Worm (Caenorhabditis elegans) whole organism, late embryonic: ENCODE measurements around the gene C07B5.3.

Experiments used
- C08G9.2 ChIP-seq: sonication (generic microtip); optimal IDR thresholded peaks from 2 replicates; lab custom pipeline; 2016; ENCODE audit warnings: mild to moderate bottlenecking, missing genetic modification characterization, moderate library complexity, missing compliant biosample characterization
- F13H6.1 ChIP-seq: sonication (generic microtip); optimal IDR thresholded peaks from 2 replicates; lab custom pipeline; 2016; ENCODE audit warnings: missing genetic modification characterization, missing compliant biosample characterization
- T23F11.4 ChIP-seq: fragments of 200-800 bp; sonication (Bioruptor generic); optimal IDR thresholded peaks from 2 replicates; lab custom pipeline; 2018; ENCODE audit warnings: mild to moderate bottlenecking, missing genetic modification characterization, missing compliant biosample characterization
- Y22D7AL.16 ChIP-seq: sonication (generic microtip); optimal IDR thresholded peaks from 2 replicates; lab custom pipeline; 2016; ENCODE audit warnings: missing genetic modification characterization, missing compliant biosample characterization
- ahr-1 ChIP-seq: sonication (generic microtip); optimal IDR thresholded peaks from 2 replicates; lab custom pipeline; 2016; ENCODE audit warnings: missing genetic modification characterization, missing compliant biosample characterization
- ama-1 ChIP-seq: fragments of 150-350 bp; optimal IDR thresholded peaks from 2 replicates; lab custom pipeline; 2014
- ceh-14 ChIP-seq: sonication (generic microtip); optimal IDR thresholded peaks from 2 replicates; lab custom pipeline; 2016; ENCODE audit warnings: missing genotype, missing genetic modification characterization, missing compliant biosample characterization
- ceh-18 ChIP-seq: sonication (generic microtip); optimal IDR thresholded peaks from 2 replicates; lab custom pipeline; 2016; ENCODE audit warnings: missing genetic modification characterization, missing compliant biosample characterization
- ceh-30 ChIP-seq: fragments of 150-350 bp; optimal IDR thresholded peaks from 2 replicates; lab custom pipeline; 2014; ENCODE audit warnings: missing biosample characterization, missing genetic modification characterization
- ceh-31 ChIP-seq: sonication (generic microtip); optimal IDR thresholded peaks from 2 replicates; lab custom pipeline; 2016; ENCODE audit warnings: missing genetic modification characterization, missing compliant biosample characterization
- ceh-34 ChIP-seq: sonication (generic microtip); optimal IDR thresholded peaks from 2 replicates; lab custom pipeline; 2016; ENCODE audit warnings: mild to moderate bottlenecking, missing genetic modification characterization, missing compliant biosample characterization
- ceh-48 ChIP-seq: sonication (generic microtip); optimal IDR thresholded peaks from 2 replicates; lab custom pipeline; 2016; ENCODE audit warnings: missing genetic modification characterization, inconsistent platforms, missing compliant biosample characterization
- ceh-9 ChIP-seq: sonication (generic microtip); optimal IDR thresholded peaks from 2 replicates; lab custom pipeline; 2016; ENCODE audit warnings: mild to moderate bottlenecking, missing genetic modification characterization, inconsistent platforms, missing compliant biosample characterization
- che-1 ChIP-seq: sonication (generic microtip); optimal IDR thresholded peaks from 2 replicates; lab custom pipeline; 2016; ENCODE audit warnings: mild to moderate bottlenecking, missing genetic modification characterization, missing compliant biosample characterization
- elt-4 ChIP-seq: sonication (generic microtip); optimal IDR thresholded peaks from 2 replicates; lab custom pipeline; 2016; ENCODE audit warnings: missing genetic modification characterization, missing compliant biosample characterization
- ets-4 ChIP-seq: sonication (generic microtip); optimal IDR thresholded peaks from 2 replicates; lab custom pipeline; 2016; ENCODE audit warnings: missing genetic modification characterization, missing compliant biosample characterization
- eyg-1 ChIP-seq: sonication (generic microtip); optimal IDR thresholded peaks from 2 replicates; lab custom pipeline; 2016; ENCODE audit warnings: missing genotype, missing genetic modification characterization, missing compliant biosample characterization
- fkh-6 ChIP-seq: sonication (generic microtip); optimal IDR thresholded peaks from 2 replicates; lab custom pipeline; 2016; ENCODE audit warnings: missing genetic modification characterization, missing compliant biosample characterization
- hlh-8 ChIP-seq: sonication (generic microtip); optimal IDR thresholded peaks from 2 replicates; lab custom pipeline; 2016; ENCODE audit warnings: missing genotype, missing genetic modification characterization, missing compliant biosample characterization
- lin-11 ChIP-seq: fragments of 200-800 bp; sonication (Bioruptor generic); optimal IDR thresholded peaks from 2 replicates; lab custom pipeline; 2018; ENCODE audit warnings: mild to moderate bottlenecking, missing genetic modification characterization, missing compliant biosample characterization
- nfya-1 ChIP-seq: sonication (generic microtip); optimal IDR thresholded peaks from 2 replicates; lab custom pipeline; 2017; ENCODE audit warnings: missing genetic modification characterization, mild to moderate bottlenecking, missing compliant biosample characterization, antibody characterized with exemption, moderate library complexity
- nhr-232 ChIP-seq: sonication (generic microtip); optimal IDR thresholded peaks from 2 replicates; lab custom pipeline; 2016; ENCODE audit warnings: missing genetic modification characterization, missing compliant biosample characterization
- npax-4 ChIP-seq: sonication (generic microtip); optimal IDR thresholded peaks from 2 replicates; lab custom pipeline; 2016; ENCODE audit warnings: missing genetic modification characterization, missing compliant biosample characterization
- odd-2 ChIP-seq: sonication (generic microtip); optimal IDR thresholded peaks from 2 replicates; lab custom pipeline; 2017; ENCODE audit warnings: antibody characterized with exemption, mild to moderate bottlenecking, missing genetic modification characterization, missing compliant biosample characterization
- pat-9 ChIP-seq: fragments of 200-800 bp; sonication (Bioruptor generic); optimal IDR thresholded peaks from 2 replicates; lab custom pipeline; 2018; ENCODE audit warnings: mild to moderate bottlenecking, missing genetic modification characterization, moderate library complexity, missing compliant biosample characterization
- pax-1 ChIP-seq: fragments of 150-350 bp; optimal IDR thresholded peaks from 2 replicates; lab custom pipeline; 2014; ENCODE audit warnings: missing biosample characterization, missing genetic modification characterization
- pha-4 ChIP-seq: fragments of 150-350 bp; optimal IDR thresholded peaks from 2 replicates; lab custom pipeline; 2018; ENCODE audit warnings: missing biosample characterization, missing genetic modification reagents, missing genetic modification characterization
- ref-2 ChIP-seq: sonication (generic microtip); optimal IDR thresholded peaks from 2 replicates; lab custom pipeline; 2016; ENCODE audit warnings: missing genetic modification characterization, missing compliant biosample characterization
- rnt-1 ChIP-seq: sonication (generic microtip); optimal IDR thresholded peaks from 2 replicates; lab custom pipeline; 2016; ENCODE audit warnings: missing genetic modification characterization, missing compliant biosample characterization
- sdc-2 ChIP-seq: sonication (generic microtip); optimal IDR thresholded peaks from 2 replicates; lab custom pipeline; 2016; ENCODE audit warnings: missing genotype, missing genetic modification characterization, missing compliant biosample characterization
- sox-4 ChIP-seq: sonication (generic microtip); optimal IDR thresholded peaks from 2 replicates; lab custom pipeline; 2017; ENCODE audit warnings: mild to moderate bottlenecking, missing genetic modification characterization, inconsistent platforms, missing compliant biosample characterization
- unc-3 ChIP-seq, 2 experiments: fragments of 200-800 bp in 1 of 2; sonication (Bioruptor generic) in 1 of 2; sonication (generic microtip) in 1 of 2; conservative IDR thresholded peaks in 1 of 2; optimal IDR thresholded peaks in 1 of 2; 2 replicates each; pipeline versions ENCODE4 v1.3.6 to Lab custom; 2016 to 2022; ENCODE audit warnings: missing compliant biosample characterization in 2 of 2, missing genetic modification characterization in 2 of 2, missing genetic modification reagents in 1 of 2
- unc-42 ChIP-seq: sonication (generic microtip); optimal IDR thresholded peaks from 2 replicates; lab custom pipeline; 2016; ENCODE audit warnings: missing genotype, missing genetic modification characterization, missing compliant biosample characterization

C07B5.3 gene

DNA sequence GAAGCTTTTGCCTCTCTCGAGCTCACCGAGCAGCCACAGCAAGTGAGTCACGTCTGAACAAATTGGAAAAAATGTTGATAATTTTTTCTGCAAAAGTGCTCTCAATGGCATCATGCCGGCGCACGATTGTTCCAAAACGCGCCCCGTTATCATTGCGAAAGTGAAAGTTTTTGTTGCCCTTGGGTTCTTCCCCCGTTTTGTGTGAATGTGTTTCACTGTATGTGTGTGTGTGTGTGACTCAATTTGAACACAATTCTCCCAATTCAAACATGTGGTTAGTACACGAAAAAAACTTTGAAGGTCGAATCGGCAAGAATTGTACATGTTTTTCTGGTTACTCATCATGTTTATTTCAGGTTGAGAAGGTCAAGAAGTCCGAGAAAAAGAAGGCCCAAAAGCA, 30.1 kb upstream of the C07B5.3 start:
- TF ChIP-seq pax-1 (no peak), hlh-8 (tag; lab: Kevin White, UChicago) (no peak), pha-4 (tag; lab: Kevin White, UChicago) (no peak), ahr-1 (tag; lab: Kevin White, UChicago) (no peak), ceh-34 (tag; lab: Kevin White, UChicago) (no peak), ref-2 (tag; lab: Kevin White, UChicago) (no peak)

DNA sequence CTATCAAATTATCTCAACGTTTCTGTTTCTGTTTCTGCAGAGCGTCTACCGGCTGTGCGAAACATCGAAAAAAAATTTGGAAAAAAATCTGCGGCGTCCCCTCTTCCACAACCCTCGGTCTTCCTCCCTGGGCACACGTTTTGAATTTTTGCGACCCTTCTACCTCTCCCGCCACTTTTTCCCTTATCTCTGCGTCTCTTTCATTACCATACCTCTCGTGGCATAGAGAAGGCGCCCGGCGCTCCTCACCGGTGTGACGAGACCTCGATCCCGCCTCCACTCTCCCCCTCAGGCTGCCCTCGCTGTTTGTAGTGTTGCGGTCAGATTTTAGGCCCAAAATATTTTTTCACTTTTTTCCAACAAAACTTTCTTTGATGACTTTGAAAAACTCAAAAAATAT, 29.4 kb upstream of the C07B5.3 start:
- TF ChIP-seq ceh-14, result no peak
- TF ChIP-seq unc-42, result peak; percentile 6
- TF ChIP-seq unc-3 (GFP tag; conservative IDR thresholded peaks at IDR 0.05; lab: Robert Waterston, UW), result no peak
- TF ChIP-seq unc-3 (tag; optimal IDR thresholded peaks at IDR 0.05; lab: Kevin White, UChicago), result no peak
- TF ChIP-seq che-1 (tag; lab: Kevin White, UChicago), result no peak
- no peak for TF ChIP-seq sox-4 (tag; lab: Kevin White, UChicago)
- peak; percentile 21 for TF ChIP-seq ceh-31 (tag; lab: Kevin White, UChicago)
- TF ChIP-seq sdc-2 (tag; lab: Kevin White, UChicago), result peak; percentile 26
- peak; percentile 14 for TF ChIP-seq ceh-34 (tag; lab: Kevin White, UChicago)
- no peak for TF ChIP-seq ets-4
- no peak for TF ChIP-seq F13H6.1
- TF ChIP-seq C08G9.2, result peak; percentile 10

ce11 chrX:9551112-9551511, 28.1 kb upstream of the C07B5.3 start:
- no peak for TF ChIP-seq nhr-232 (tag; lab: Kevin White, UChicago)
- TF ChIP-seq nfya-1 (tag; lab: Kevin White, UChicago), result peak; percentile 32
- TF ChIP-seq pha-4 (tag; lab: Kevin White, UChicago), result no peak
- no peak for TF ChIP-seq ceh-18
- no peak for TF ChIP-seq pat-9 (tag; lab: Kevin White, UChicago)
- no peak for TF ChIP-seq odd-2

DNA sequence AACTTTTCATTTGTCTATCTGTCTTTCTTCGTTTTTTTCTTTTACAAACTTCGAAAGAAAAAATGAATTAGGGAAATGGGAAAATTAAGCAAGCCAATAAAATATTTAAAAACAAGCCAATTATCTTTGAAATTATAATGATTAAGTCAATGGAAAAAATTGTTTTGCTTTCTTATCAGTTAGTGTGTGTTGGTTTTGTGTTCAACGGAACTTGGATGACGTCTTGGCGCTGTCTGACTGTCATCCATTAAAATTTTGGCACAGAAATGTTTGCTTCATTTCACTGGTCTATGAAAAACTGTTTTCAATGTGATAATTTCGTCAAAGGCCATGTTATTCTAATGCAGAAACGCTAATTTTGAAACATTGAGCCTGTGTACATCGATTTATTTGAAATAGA, 27.5 kb upstream of the C07B5.3 start:
- no peak for TF ChIP-seq sdc-2 (tag; lab: Kevin White, UChicago)
- TF ChIP-seq C08G9.2, result no peak
- no peak for TF ChIP-seq eyg-1 (tag; lab: Kevin White, UChicago)
- TF ChIP-seq nfya-1 (tag; lab: Kevin White, UChicago), result no peak
- TF ChIP-seq ceh-48, result no peak
- no peak for TF ChIP-seq T23F11.4 (GFP tag; lab: Kevin White, UChicago)
- no peak for TF ChIP-seq ceh-31 (tag; lab: Kevin White, UChicago)
- TF ChIP-seq elt-4 (tag; lab: Kevin White, UChicago), result no peak
- TF ChIP-seq, all 69 proteins: peak for 0

- TF ChIP-seq rnt-1 (no peak), ref-2 (tag; lab: Kevin White, UChicago) (no peak), unc-42 (peak; percentile 7)
- TF ChIP-seq, all 69 proteins: peak for 1
These were observed 26.8 kb upstream of the C07B5.3 start for ce11 chrX:9549657-9550369.

DNA sequence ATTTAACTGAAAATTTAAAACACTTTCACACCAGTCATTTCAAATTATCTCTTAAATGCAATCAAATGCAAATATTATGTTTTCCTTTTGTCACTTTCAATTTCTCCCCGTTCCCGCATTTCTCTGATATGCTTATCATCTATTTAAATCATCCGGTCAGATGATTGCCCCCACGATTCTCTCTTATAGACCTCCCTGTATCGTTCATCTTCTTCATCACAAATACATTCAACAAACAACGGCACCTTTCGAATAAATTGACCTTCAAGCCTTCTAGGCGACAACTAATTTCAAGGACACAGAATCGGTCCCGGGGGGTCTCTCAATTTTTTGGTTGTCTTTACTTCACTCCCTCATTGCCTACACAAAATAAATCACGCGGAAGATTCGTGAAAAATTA, 25.9 kb upstream of the C07B5.3 start:
- TF ChIP-seq ama-1 (lab: Kevin White, UChicago) (no peak), npax-4 (no peak), F13H6.1 (no peak), C08G9.2 (no peak), fkh-6 (no peak), eyg-1 (tag; lab: Kevin White, UChicago) (no peak), unc-3 (GFP tag; conservative IDR thresholded peaks at IDR 0.05; lab: Robert Waterston, UW) (no peak), unc-3 (tag; optimal IDR thresholded peaks at IDR 0.05; lab: Kevin White, UChicago) (no peak), lin-11 (tag; lab: Kevin White, UChicago) (no peak), ceh-9 (tag; lab: Kevin White, UChicago) (no peak), ceh-30 (tag; lab: Kevin White, UChicago) (no peak), Y22D7AL.16 (tag; lab: Kevin White, UChicago) (no peak), sox-4 (tag; lab: Kevin White, UChicago) (no peak)
